Fruit fly (Drosophila melanogaster) whole organism, prepupa: ENCODE data around the gene kek5.

Experiments used
- Blimp-1 ChIP-seq: fragments of 200-800 bp; sonication (Bioruptor generic); optimal IDR thresholded peaks from 3 replicates; lab custom pipeline; 2017; ENCODE audit warnings: missing biosample characterization, missing genetic modification characterization, mild to moderate bottlenecking, moderate library complexity, missing genetic modification reagents
- CG10631 ChIP-seq: fragments of 200-800 bp; sonication (Bioruptor generic); optimal IDR thresholded peaks from 2 replicates; lab custom pipeline; 2016; ENCODE audit warnings: missing biosample characterization, missing genetic modification characterization
- CG10669 ChIP-seq: fragments of 200-800 bp; sonication (Bioruptor generic); optimal IDR thresholded peaks from 3 replicates; lab custom pipeline; 2018; ENCODE audit warnings: missing biosample characterization, mild to moderate bottlenecking, missing genetic modification characterization, moderate library complexity
- CG11294 ChIP-seq: fragments of 200-800 bp; sonication (Bioruptor generic); IDR thresholded peaks from 2 replicates; pipeline ENCODE4 v1.3.6; 2022; ENCODE audit warnings: missing biosample characterization, missing genetic modification characterization
- CG15336 ChIP-seq: fragments of 200-800 bp; sonication (Bioruptor generic); IDR thresholded peaks from 2 replicates; pipeline ENCODE4 v1.3.6; 2022; ENCODE audit warnings: missing biosample characterization, missing genetic modification characterization
- CG1621 ChIP-seq: fragments of 200-800 bp; sonication (Bioruptor generic); optimal IDR thresholded peaks from 3 replicates; lab custom pipeline; 2018; ENCODE audit warnings: missing biosample characterization, mild to moderate bottlenecking, missing genetic modification characterization
- CG3032 ChIP-seq: fragments of 200-800 bp; optimal IDR thresholded peaks from 2 replicates; lab custom pipeline; 2019; ENCODE audit warnings: missing biosample characterization, mild to moderate bottlenecking, missing genetic modification characterization, moderate library complexity
- CG32006 ChIP-seq: fragments of 200-800 bp; sonication (Bioruptor generic); optimal IDR thresholded peaks from 3 replicates; lab custom pipeline; 2017; ENCODE audit warnings: missing biosample characterization, mild to moderate bottlenecking, missing genetic modification characterization
- CG3919 ChIP-seq: fragments of 200-800 bp; sonication (Bioruptor generic); optimal IDR thresholded peaks from 3 replicates; lab custom pipeline; 2016; ENCODE audit warnings: missing biosample characterization, missing genetic modification characterization
- CG6163 ChIP-seq: fragments of 200-800 bp; sonication (Bioruptor generic); IDR thresholded peaks from 3 replicates; pipeline ENCODE4 v1.3.6; 2022; ENCODE audit warnings: missing biosample characterization, missing genetic modification characterization
- CG6792 ChIP-seq: fragments of 200-800 bp; sonication (Bioruptor generic); optimal IDR thresholded peaks from 3 replicates; lab custom pipeline; 2016; ENCODE audit warnings: missing biosample characterization, missing genetic modification characterization
- CG6808 ChIP-seq: fragments of 200-800 bp; sonication (Bioruptor generic); optimal IDR thresholded peaks from 3 replicates; lab custom pipeline; 2017; ENCODE audit warnings: missing biosample characterization, missing genetic modification characterization, mild to moderate bottlenecking, moderate library complexity, missing genetic modification reagents
- CG7368 ChIP-seq: fragments of 200-800 bp; sonication (Bioruptor generic); optimal IDR thresholded peaks from 3 replicates; lab custom pipeline; 2016; ENCODE audit warnings: missing biosample characterization, missing genetic modification characterization
- CG8119 ChIP-seq: fragments of 200-800 bp; sonication (Bioruptor generic); IDR thresholded peaks from 3 replicates; pipeline ENCODE4 v1.3.6; 2022; ENCODE audit warnings: missing biosample characterization, missing genetic modification characterization
- CG8319 ChIP-seq: fragments of 200-800 bp; sonication (Bioruptor generic); optimal IDR thresholded peaks from 3 replicates; lab custom pipeline; 2016; ENCODE audit warnings: missing biosample characterization, missing genetic modification characterization
- CG8632 ChIP-seq: fragments of 200-800 bp; sonication (Bioruptor generic); optimal IDR thresholded peaks from 3 replicates; lab custom pipeline; 2016; ENCODE audit warnings: missing biosample characterization, missing genetic modification characterization
- Eip75B ChIP-seq: fragments of 200-800 bp; sonication (Bioruptor generic); optimal IDR thresholded peaks from 3 replicates; lab custom pipeline; 2016; ENCODE audit warnings: missing biosample characterization, missing genetic modification characterization
- Eip78C ChIP-seq: fragments of 200-800 bp; sonication (Bioruptor generic); peaks from one replicate; lab custom pipeline; 2016; ENCODE audit warnings: missing biosample characterization, missing genetic modification characterization
- Eip93F ChIP-seq: fragments of 200-800 bp; sonication (Bioruptor generic); optimal IDR thresholded peaks from 2 replicates; lab custom pipeline; 2016; ENCODE audit warnings: missing biosample characterization, mild to moderate bottlenecking, missing genetic modification characterization
- Ets21C ChIP-seq: fragments of 200-800 bp; sonication (Bioruptor generic); optimal IDR thresholded peaks from 3 replicates; lab custom pipeline; 2016; ENCODE audit warnings: missing biosample characterization, missing genetic modification characterization
- Ets96B ChIP-seq: fragments of 200-800 bp; optimal IDR thresholded peaks from 2 replicates; lab custom pipeline; 2019; ENCODE audit warnings: missing biosample characterization, mild to moderate bottlenecking, missing genetic modification characterization, moderate library complexity
- Hr39 ChIP-seq: fragments of 200-800 bp; sonication (Bioruptor generic); optimal IDR thresholded peaks from 2 replicates; lab custom pipeline; 2016; ENCODE audit warnings: missing biosample characterization, missing genetic modification characterization
- Hr4 ChIP-seq: fragments of 200-800 bp; sonication (Bioruptor generic); optimal IDR thresholded peaks from 3 replicates; lab custom pipeline; 2016; ENCODE audit warnings: missing biosample characterization, missing genetic modification characterization
- OdsH ChIP-seq: fragments of 200-800 bp; sonication (Bioruptor generic); optimal IDR thresholded peaks from 3 replicates; lab custom pipeline; 2016; ENCODE audit warnings: missing biosample characterization, missing genetic modification characterization
- Smox ChIP-seq: fragments of 200-800 bp; sonication (Bioruptor generic); optimal IDR thresholded peaks from 3 replicates; lab custom pipeline; 2016; ENCODE audit warnings: missing biosample characterization, missing genetic modification characterization
- Sox14 ChIP-seq: fragments of 200-800 bp; sonication (Bioruptor generic); optimal IDR thresholded peaks from 3 replicates; lab custom pipeline; 2016; ENCODE audit warnings: missing biosample characterization, missing genetic modification characterization
- achi ChIP-seq: fragments of 200-800 bp; sonication (Bioruptor generic); optimal IDR thresholded peaks from 3 replicates; lab custom pipeline; 2016; ENCODE audit warnings: missing biosample characterization, missing genetic modification characterization
- acj6 ChIP-seq: fragments of 200-800 bp; sonication (Bioruptor generic); optimal IDR thresholded peaks from 3 replicates; lab custom pipeline; 2016; ENCODE audit warnings: missing biosample characterization, missing genetic modification characterization
- dac ChIP-seq: fragments of 200-800 bp; sonication (Bioruptor generic); optimal IDR thresholded peaks from 2 replicates; lab custom pipeline; 2017; ENCODE audit warnings: missing biosample characterization, mild to moderate bottlenecking, missing genetic modification characterization
- dsx ChIP-seq: fragments of 200-800 bp; optimal IDR thresholded peaks from 3 replicates; lab custom pipeline; 2019; ENCODE audit warnings: missing biosample characterization, mild to moderate bottlenecking, missing genetic modification characterization, moderate library complexity; ENCODE audit not compliant: poor library complexity, severe bottlenecking
- eg ChIP-seq: fragments of 200-800 bp; sonication (Bioruptor generic); IDR thresholded peaks from 3 replicates; pipeline ENCODE4 v1.3.6; 2022; ENCODE audit warnings: missing biosample characterization, missing genetic modification characterization
- esn ChIP-seq: fragments of 200-800 bp; sonication (Bioruptor generic); optimal IDR thresholded peaks from 2 replicates; lab custom pipeline; 2016; ENCODE audit warnings: missing biosample characterization, mild to moderate bottlenecking, missing genetic modification characterization, moderate library complexity
- fd59A ChIP-seq: fragments of 200-800 bp; sonication (Bioruptor generic); optimal IDR thresholded peaks from 2 replicates; lab custom pipeline; 2017; ENCODE audit warnings: missing biosample characterization, mild to moderate bottlenecking, missing genetic modification characterization, missing genetic modification reagents
- lz ChIP-seq: fragments of 200-800 bp; sonication (Bioruptor generic); optimal IDR thresholded peaks from 3 replicates; lab custom pipeline; 2016; ENCODE audit warnings: missing biosample characterization, missing genetic modification characterization
- pdm3 ChIP-seq: fragments of 200-800 bp; sonication (Bioruptor generic); optimal IDR thresholded peaks from 3 replicates; lab custom pipeline; 2016; ENCODE audit warnings: missing biosample characterization, missing genetic modification characterization
- ss ChIP-seq, 2 experiments: fragments of 200-800 bp; sonication (Bioruptor generic); optimal IDR thresholded peaks; 2 replicates in 1 of 2; 3 replicates in 1 of 2; lab custom pipeline; 2017 to 2018; ENCODE audit warnings: mild to moderate bottlenecking in 2 of 2, missing biosample characterization in 2 of 2, missing genetic modification characterization in 2 of 2, moderate library complexity in 1 of 2
- svp ChIP-seq: fragments of 200-800 bp; sonication (Bioruptor generic); peaks from one replicate; lab custom pipeline; 2016; ENCODE audit warnings: missing biosample characterization, missing genetic modification characterization

kek5 gene

dm6 chrX:19453138-19453537 lies 100.2 kb downstream of the kek5 start:
- TF ChIP-seq achi = peak; percentile 22
- TF ChIP-seq CG3919 (GFP tag; lab: Kevin White, UChicago) = peak; percentile 11
- peak; percentile 21 for TF ChIP-seq pdm3 (GFP tag; lab: Kevin White, UChicago)
- 0 out of 3 replicates have a peak, but pooled peaks have one; percentile 31 for TF ChIP-seq CG6163 (GFP tag; lab: Robert Waterston, UW)
- peak; percentile 32 for TF ChIP-seq Ets96B
- no peak for TF ChIP-seq CG8319 (GFP tag; lab: Kevin White, UChicago)
- TF ChIP-seq CG1621 (tag; lab: Kevin White, UChicago) = peak; percentile 19
- no peak for TF ChIP-seq Eip93F
- peak; percentile 14 for TF ChIP-seq esn
- no peak for TF ChIP-seq Blimp-1 (GFP tag; lab: Kevin White, UChicago)
- TF ChIP-seq Sox14 (GFP tag; lab: Kevin White, UChicago) = no peak
- peak; percentile 10 for TF ChIP-seq fd59A
- TF ChIP-seq acj6 (GFP tag; lab: Kevin White, UChicago) = peak; percentile 31
- TF ChIP-seq Hr4 (GFP tag; lab: Kevin White, UChicago) = no peak
- 0 out of 3 replicates have a peak, but pooled peaks have one; percentile 27 for TF ChIP-seq eg
- TF ChIP-seq dsx (GFP tag; lab: Kevin White, UChicago) = peak; percentile 2
- no peak for TF ChIP-seq CG7368
- TF ChIP-seq ss (GFP tag; optimal IDR thresholded peaks at IDR 0.05; lab: Kevin White, UChicago) = peak in 1 of 2 experiments; percentile 8
- no peak for TF ChIP-seq Smox (GFP tag; lab: Kevin White, UChicago)
- TF ChIP-seq CG3032 = peak; percentile 35
- TF ChIP-seq OdsH = peak; percentile 43
- TF ChIP-seq lz (GFP tag; lab: Kevin White, UChicago) = no peak
- TF ChIP-seq CG32006 (GFP tag; lab: Kevin White, UChicago) = peak; percentile 50
- peak; percentile 49 for TF ChIP-seq CG10669 (GFP tag; lab: Kevin White, UChicago)
- TF ChIP-seq CG10631 (GFP tag; lab: Kevin White, UChicago) = peak; percentile 6
- TF ChIP-seq Eip78C = peak; percentile 68
- peak; percentile 15 for TF ChIP-seq CG6792
- TF ChIP-seq CG6808 (GFP tag; lab: Kevin White, UChicago) = peak; percentile 22

dm6 chrX:19461630-19462029 lies 108.6 kb downstream of the kek5 start:
- TF ChIP-seq Eip75B (GFP tag; lab: Kevin White, UChicago) = no peak
- peak; percentile 36 for TF ChIP-seq Eip78C

dm6 chrX:19474763-19475162 lies 121.8 kb downstream of the kek5 start, which contains the start of gene narya:
Gene narya (plus strand): TSS chrX:19475063.
- TF ChIP-seq Eip93F (no peak), svp (GFP tag; lab: Kevin White, UChicago) (no peak), dac (GFP tag; lab: Kevin White, UChicago) (no peak), CG8632 (GFP tag; lab: Kevin White, UChicago) (no peak), dsx (GFP tag; lab: Kevin White, UChicago) (no peak), ss (GFP tag; optimal IDR thresholded peaks at IDR 0.05; lab: Kevin White, UChicago) (no peak), CG15336 (GFP tag; lab: Robert Waterston, UW) (no peak), CG8119 (GFP tag; lab: Robert Waterston, UW) (no peak), CG11294 (GFP tag; lab: Robert Waterston, UW) (no peak), Sox14 (GFP tag; lab: Kevin White, UChicago) (no peak)

dm6 chrX:19479134-19479533 lies 126.2 kb downstream of the kek5 start, which contains the start of gene CG32533:
Gene CG32533 (minus strand): TSS chrX:19479411.
- no peak for TF ChIP-seq Eip75B (GFP tag; lab: Kevin White, UChicago)
- no peak for TF ChIP-seq Ets21C (GFP tag; lab: Kevin White, UChicago)
- no peak for TF ChIP-seq Hr39 (GFP tag; lab: Kevin White, UChicago)
